Fruit fly (Drosophila melanogaster): Measurements from ENCODE around the gene CG31131.

The CG31131 gene

DNA sequence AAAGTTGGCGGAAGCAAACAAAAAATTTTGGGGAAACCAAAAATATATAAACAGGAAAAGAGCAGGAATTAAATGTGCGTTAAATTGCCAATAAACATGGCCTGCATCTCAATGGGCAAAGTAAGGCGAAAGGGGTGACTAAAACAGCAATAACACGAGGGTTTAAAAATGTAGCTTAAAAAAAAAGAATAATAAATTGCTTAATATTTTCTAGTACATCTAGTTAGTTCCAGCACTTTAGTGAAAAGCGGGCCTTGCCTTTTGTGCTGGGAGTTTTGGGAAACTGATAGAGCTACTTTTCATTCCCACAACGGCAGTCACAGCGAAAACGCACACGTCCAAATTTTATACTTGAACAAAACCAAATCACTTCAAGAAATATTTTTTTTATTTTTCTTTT lies 50.9 kb downstream of the CG31131 start, which contains the start of gene mil:
mil (plus strand) TSS at position 301 of the 400 bp plus-strand sequence.
- TF ChIP-seq noc (tag; optimal IDR thresholded peaks at IDR 0.05) = no peak

All from whole organism, larva.